Worm (Caenorhabditis elegans): ENCODE measurements around the gene B0250.18.

The B0250.18 gene

DNA sequence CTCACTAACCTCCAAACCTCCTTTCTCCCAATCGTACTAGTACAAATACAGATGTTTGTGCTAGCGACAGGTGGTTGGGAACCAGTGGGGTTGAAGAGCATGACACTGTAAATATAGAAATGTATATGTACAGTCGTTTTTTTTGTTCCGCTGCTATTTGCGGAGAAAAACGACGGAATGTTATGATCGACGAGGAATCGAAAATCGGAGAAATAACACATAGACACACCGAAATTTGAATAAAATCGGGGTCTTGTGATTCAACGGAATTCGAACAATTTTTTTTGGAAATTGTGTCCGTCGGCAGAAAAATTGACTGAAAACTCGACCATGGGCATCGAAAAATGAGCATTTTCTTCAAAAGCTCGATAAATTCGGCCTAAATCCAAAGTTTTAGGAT lies 49.0 kb downstream of the B0250.18 start, which contains the start of gene F53H2.3:
TSS of gene F53H2.3 (minus strand) at position 101 of the 400 bp plus-strand sequence.
- no peak for TF ChIP-seq pha-4 (tag; optimal IDR thresholded peaks at IDR 0.05)

- TF ChIP-seq mab-5 (tag; optimal IDR thresholded peaks at IDR 0.05) = no peak
- no peak for TF ChIP-seq ceh-83 (GFP tag; optimal IDR thresholded peaks at IDR 0.05)
- TF ChIP-seq elt-3 (tag; optimal IDR thresholded peaks at IDR 0.05) = no peak
- TF ChIP-seq bed-3 (GFP tag; optimal IDR thresholded peaks at IDR 0.05) = no peak
- no peak for TF ChIP-seq sem-2 (GFP tag; optimal IDR thresholded peaks at IDR 0.05)
- TF ChIP-seq lin-13 (tag; optimal IDR thresholded peaks at IDR 0.05) = no peak
- TF ChIP-seq lsy-2 (tag; optimal IDR thresholded peaks at IDR 0.05) = no peak
- TF ChIP-seq ham-2 (GFP tag; optimal IDR thresholded peaks at IDR 0.05) = peak; percentile 16
- TF ChIP-seq elt-1 (tag; optimal IDR thresholded peaks at IDR 0.05; ENCODE audit: borderline replicate concordance, insufficient read depth) = no peak
- no peak for TF ChIP-seq flh-1 (GFP tag; optimal IDR thresholded peaks at IDR 0.05)
- TF ChIP-seq ceh-39 (tag; optimal IDR thresholded peaks at IDR 0.05) = no peak
- no peak for TF ChIP-seq unc-120 (tag; optimal IDR thresholded peaks at IDR 0.05; ENCODE audit: poor library complexity, severe bottlenecking)
- TF ChIP-seq pha-4 (tag; optimal IDR thresholded peaks at IDR 0.05) = no peak
- TF ChIP-seq nhr-12 (tag; optimal IDR thresholded peaks at IDR 0.05) = no peak
- TF ChIP-seq snpc-4 (tag; optimal IDR thresholded peaks at IDR 0.05) = no peak
- TF ChIP-seq zip-8 (tag; optimal IDR thresholded peaks at IDR 0.05) = no peak
- no peak for TF ChIP-seq nhr-28 (tag; optimal IDR thresholded peaks at IDR 0.05)
- TF ChIP-seq mls-2 (tag; optimal IDR thresholded peaks at IDR 0.05) = peak; percentile 52
- no peak for TF ChIP-seq unc-62 (GFP tag; optimal IDR thresholded peaks at IDR 0.05)
- TF ChIP-seq unc-39 (tag; optimal IDR thresholded peaks at IDR 0.05) = no peak
- TF ChIP-seq nhr-237 (tag; optimal IDR thresholded peaks at IDR 0.05) = no peak
- TF ChIP-seq drap-1 (GFP tag; optimal IDR thresholded peaks at IDR 0.05) = peak; percentile 64
- peak; percentile 13 for TF ChIP-seq lin-32 (GFP tag; optimal IDR thresholded peaks at IDR 0.05)
- no peak for TF ChIP-seq blmp-1 (tag; optimal IDR thresholded peaks at IDR 0.05)
- TF ChIP-seq mep-1 (tag; optimal IDR thresholded peaks at IDR 0.05) = no peak
- no peak for TF ChIP-seq ces-1 (GFP tag; optimal IDR thresholded peaks at IDR 0.05)
- TF ChIP-seq sptf-1 (tag; optimal IDR thresholded peaks at IDR 0.05) = peak; percentile 11
- TF ChIP-seq cnd-1 (tag; optimal IDR thresholded peaks at IDR 0.05) = no peak
- TF ChIP-seq ztf-11 (tag; optimal IDR thresholded peaks at IDR 0.05) = no peak
- TF ChIP-seq tbx-8 (GFP tag; optimal IDR thresholded peaks at IDR 0.05) = no peak
- TF ChIP-seq nhr-2 (tag; optimal IDR thresholded peaks at IDR 0.05) = peak; percentile 26
- no peak for TF ChIP-seq hlh-1 (tag; optimal IDR thresholded peaks at IDR 0.05)
- TF ChIP-seq nhr-76 (tag; optimal IDR thresholded peaks at IDR 0.05) = no peak
- TF ChIP-seq M03D4.4 (tag; optimal IDR thresholded peaks at IDR 0.05) = no peak
- no peak for TF ChIP-seq ceh-43 (GFP tag; optimal IDR thresholded peaks at IDR 0.05)
Measured at ce11 chrV:20410285-20410684, 50.4 kb downstream of the B0250.18 start.

DNA sequence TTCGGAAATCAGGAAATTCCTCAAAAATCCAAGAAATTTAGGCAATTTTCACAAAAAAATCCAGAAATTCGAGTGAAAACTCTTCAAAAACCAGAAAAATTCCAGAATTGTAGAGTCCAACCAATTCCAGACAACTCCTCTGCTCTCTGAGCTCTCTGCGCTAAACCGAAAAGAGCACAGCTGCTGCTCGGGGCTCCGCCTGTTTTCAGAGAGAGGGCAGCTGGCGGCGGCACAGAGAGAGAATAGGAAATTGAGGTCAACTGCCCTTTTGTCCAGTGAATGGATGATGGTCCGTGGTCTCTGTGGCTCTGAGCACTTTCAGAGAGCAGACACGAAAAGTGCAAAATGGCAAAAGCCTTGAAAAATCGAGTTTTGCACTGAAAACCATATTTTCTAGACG lies 51.7 kb downstream of the B0250.18 start:
- TF ChIP-seq unc-39 (tag; optimal IDR thresholded peaks at IDR 0.05) (no peak), lin-32 (GFP tag; optimal IDR thresholded peaks at IDR 0.05) (no peak), hlh-1 (tag; optimal IDR thresholded peaks at IDR 0.05) (peak; percentile 76)

ce11 chrV:20406817-20407216 lies 53.9 kb downstream of the B0250.18 start:
- no peak for TF ChIP-seq elt-3 (tag; optimal IDR thresholded peaks at IDR 0.05)
- no peak for TF ChIP-seq mab-5 (tag; optimal IDR thresholded peaks at IDR 0.05)
- no peak for TF ChIP-seq zip-8 (tag; optimal IDR thresholded peaks at IDR 0.05)
- TF ChIP-seq nhr-2 (tag; optimal IDR thresholded peaks at IDR 0.05) = no peak
- TF ChIP-seq unc-62 (GFP tag; optimal IDR thresholded peaks at IDR 0.05) = no peak
- no peak for TF ChIP-seq lsy-2 (tag; optimal IDR thresholded peaks at IDR 0.05)
- no peak for TF ChIP-seq unc-120 (tag; optimal IDR thresholded peaks at IDR 0.05; ENCODE audit: poor library complexity, severe bottlenecking)
- TF ChIP-seq bed-3 (GFP tag; optimal IDR thresholded peaks at IDR 0.05) = no peak
- no peak for TF ChIP-seq lin-32 (GFP tag; optimal IDR thresholded peaks at IDR 0.05)
- TF ChIP-seq ceh-39 (tag; optimal IDR thresholded peaks at IDR 0.05) = no peak
- no peak for TF ChIP-seq hlh-1 (tag; optimal IDR thresholded peaks at IDR 0.05)
- no peak for TF ChIP-seq nhr-28 (tag; optimal IDR thresholded peaks at IDR 0.05)
- no peak for TF ChIP-seq ceh-43 (GFP tag; optimal IDR thresholded peaks at IDR 0.05)
- TF ChIP-seq sem-2 (GFP tag; optimal IDR thresholded peaks at IDR 0.05) = no peak

Measured in whole organism, mixed stage, embryonic.